Fruit fly (Drosophila melanogaster): Measurements from ENCODE around the gene eys.

- TF ChIP-seq CG14655 (GFP tag; optimal IDR thresholded peaks at IDR 0.05): no peak
- no peak for TF ChIP-seq Pif1B (GFP tag; optimal IDR thresholded peaks at IDR 0.05)
- no peak for TF ChIP-seq D1 (tag; optimal IDR thresholded peaks at IDR 0.05)
- no peak for TF ChIP-seq CG9948 (tag; optimal IDR thresholded peaks at IDR 0.05)
- TF ChIP-seq Snoo (tag; optimal IDR thresholded peaks at IDR 0.05): no peak
- TF ChIP-seq CG10348 (GFP tag; IDR thresholded peaks at IDR 0.05): no peak
- TF ChIP-seq gl (tag; optimal IDR thresholded peaks at IDR 0.05): no peak
- TF ChIP-seq Ets98B (GFP tag; IDR thresholded peaks at IDR 0.05): no peak
- no peak for TF ChIP-seq CG8159 (tag; optimal IDR thresholded peaks at IDR 0.05)
- no peak for TF ChIP-seq CG4496 (GFP tag; IDR thresholded peaks at IDR 0.05)
Measured at dm6 chr2L:2391321-2391720, 79.8 kb downstream of the eys start, which contains the start of gene CG46448.

Measured in whole organism, pupa.